Worm (Caenorhabditis elegans) whole organism, L2 larva: ENCODE measurements around the gene gpa-18.

Source experiments
- C34F6.9 ChIP-seq: fragments of 150-350 bp; optimal IDR thresholded peaks from 2 replicates; lab custom pipeline; 2014; ENCODE audit warnings: missing biosample characterization, missing genetic modification characterization
- R02D3.7 ChIP-seq: fragments of 150-350 bp; optimal IDR thresholded peaks from 2 replicates; lab custom pipeline; 2014; ENCODE audit warnings: missing biosample characterization, missing genetic modification characterization
- Y55F3AM.14 ChIP-seq: fragments of 200-800 bp; sonication (Bioruptor generic); optimal IDR thresholded peaks from 2 replicates; lab custom pipeline; 2018; ENCODE audit warnings: mild to moderate bottlenecking, missing genetic modification characterization, missing compliant biosample characterization
- alr-1 ChIP-seq: fragments of 150-350 bp; optimal IDR thresholded peaks from 2 replicates; lab custom pipeline; 2014; ENCODE audit warnings: missing biosample characterization, missing genetic modification characterization
- aly-2 ChIP-seq: fragments of 150-350 bp; optimal IDR thresholded peaks from 2 replicates; lab custom pipeline; 2014; ENCODE audit warnings: missing biosample characterization, missing genetic modification characterization
- ama-1 ChIP-seq: fragments of 150-350 bp; optimal IDR thresholded peaks from 2 replicates; lab custom pipeline; 2018; ENCODE audit warnings: inconsistent platforms
- blmp-1 ChIP-seq: sonication (generic microtip); optimal IDR thresholded peaks from 2 replicates; lab custom pipeline; 2017; ENCODE audit warnings: missing genetic modification characterization, mild to moderate bottlenecking, missing compliant biosample characterization, antibody characterized with exemption, moderate library complexity; ENCODE audit not compliant: insufficient read depth
- ceh-16 ChIP-seq: fragments of 150-350 bp; optimal IDR thresholded peaks from 2 replicates; lab custom pipeline; 2014; ENCODE audit warnings: missing biosample characterization, missing genetic modification characterization
- ceh-82 ChIP-seq: fragments of 150-350 bp; optimal IDR thresholded peaks from 2 replicates; lab custom pipeline; 2014; ENCODE audit warnings: missing biosample characterization, missing genetic modification characterization
- crh-2 ChIP-seq: sonication (generic microtip); optimal IDR thresholded peaks from 2 replicates; lab custom pipeline; 2017; ENCODE audit warnings: missing biosample characterization, missing genetic modification characterization
- fos-1 ChIP-seq: fragments of 150-350 bp; optimal IDR thresholded peaks from 2 replicates; lab custom pipeline; 2014; ENCODE audit warnings: missing biosample characterization, missing genetic modification characterization
- gmeb-1 ChIP-seq: fragments of 150-350 bp; optimal IDR thresholded peaks from 2 replicates; lab custom pipeline; 2014; ENCODE audit warnings: missing biosample characterization, missing genetic modification characterization
- lin-11 ChIP-seq: fragments of 150-350 bp; sonication (generic microtip); optimal IDR thresholded peaks from 2 replicates; lab custom pipeline; 2014; ENCODE audit warnings: missing biosample characterization, missing genetic modification characterization, inconsistent platforms, mixed read lengths
- lin-13 ChIP-seq: fragments of 150-350 bp; optimal IDR thresholded peaks from 2 replicates; lab custom pipeline; 2014; ENCODE audit warnings: missing biosample characterization, missing genetic modification reagents, missing genetic modification characterization
- lsy-2 ChIP-seq, 2 experiments: fragments of 150-350 bp in 1 of 2; sonication (generic microtip) in 1 of 2; optimal IDR thresholded peaks; 2 replicates each; lab custom pipeline; 2014 to 2017; ENCODE audit warnings: missing biosample characterization in 2 of 2, missing genetic modification characterization in 2 of 2
- mdl-1 ChIP-seq, 2 experiments: fragments of 150-350 bp in 1 of 2; sonication (generic microtip) in 1 of 2; optimal IDR thresholded peaks; 2 replicates each; lab custom pipeline; 2017; ENCODE audit warnings: missing biosample characterization in 2 of 2, missing genetic modification characterization in 2 of 2
- nhr-10 ChIP-seq: sonication (generic microtip); optimal IDR thresholded peaks from 2 replicates; lab custom pipeline; 2017; ENCODE audit warnings: missing biosample characterization, missing genetic modification characterization
- nhr-11 ChIP-seq: fragments of 150-350 bp; optimal IDR thresholded peaks from 2 replicates; lab custom pipeline; 2014; ENCODE audit warnings: missing biosample characterization, missing genetic modification characterization
- nhr-21 ChIP-seq: fragments of 150-350 bp; optimal IDR thresholded peaks from 2 replicates; lab custom pipeline; 2014; ENCODE audit warnings: missing biosample characterization, missing genetic modification characterization
- nhr-23 ChIP-seq: fragments of 150-350 bp; optimal IDR thresholded peaks from 2 replicates; lab custom pipeline; 2014; ENCODE audit warnings: missing biosample characterization, missing genetic modification reagents, missing genetic modification characterization
- nhr-237 ChIP-seq: fragments of 150-350 bp; optimal IDR thresholded peaks from 2 replicates; lab custom pipeline; 2014; ENCODE audit warnings: missing biosample characterization, missing genetic modification characterization
- nhr-77 ChIP-seq: fragments of 150-350 bp; optimal IDR thresholded peaks from 2 replicates; lab custom pipeline; 2014; ENCODE audit warnings: missing biosample characterization, missing genetic modification characterization
- peb-1 ChIP-seq: fragments of 150-350 bp; optimal IDR thresholded peaks from 2 replicates; lab custom pipeline; 2014; ENCODE audit warnings: missing biosample characterization, missing genetic modification characterization
- sem-4 ChIP-seq: fragments of 150-350 bp; optimal IDR thresholded peaks from 2 replicates; lab custom pipeline; 2014; ENCODE audit warnings: missing biosample characterization, missing genetic modification reagents, missing genetic modification characterization
- sma-3 ChIP-seq: sonication (generic microtip); optimal IDR thresholded peaks from 2 replicates; lab custom pipeline; 2016; ENCODE audit warnings: missing genetic modification reagents, missing genetic modification characterization, missing compliant biosample characterization
- sma-9 ChIP-seq, 2 experiments: fragments of 150-350 bp in 1 of 2; sonication (generic microtip) in 1 of 2; optimal IDR thresholded peaks; 2 replicates each; lab custom pipeline; 2014 to 2016; ENCODE audit warnings: missing genetic modification characterization in 2 of 2, mild to moderate bottlenecking in 1 of 2, missing biosample characterization in 1 of 2, missing compliant biosample characterization in 1 of 2, missing genetic modification reagents in 1 of 2, moderate library complexity in 1 of 2
- snpc-4 ChIP-seq: fragments of 150-350 bp; optimal IDR thresholded peaks from 2 replicates; lab custom pipeline; 2014; ENCODE audit warnings: missing biosample characterization, missing genetic modification characterization
- unc-55 ChIP-seq: fragments of 150-350 bp; sonication (generic microtip); optimal IDR thresholded peaks from 3 replicates; lab custom pipeline; 2014; ENCODE audit warnings: missing biosample characterization, missing genetic modification reagents, missing genetic modification characterization
- unc-62 ChIP-seq: fragments of 150-350 bp; optimal IDR thresholded peaks from 2 replicates; lab custom pipeline; 2014; ENCODE audit warnings: missing biosample characterization, missing genetic modification reagents, missing genetic modification characterization
- zag-1 ChIP-seq: fragments of 150-350 bp; optimal IDR thresholded peaks from 2 replicates; lab custom pipeline; 2014; ENCODE audit warnings: missing biosample characterization, missing genetic modification characterization
- ztf-1 ChIP-seq: fragments of 200-800 bp; sonication (Bioruptor generic); conservative IDR thresholded peaks from 2 replicates; pipeline ENCODE4 v1.3.6; 2022; ENCODE audit warnings: missing genetic modification characterization, missing compliant biosample characterization
- ztf-11 ChIP-seq: sonication (generic microtip); optimal IDR thresholded peaks from 2 replicates; lab custom pipeline; 2017; ENCODE audit warnings: missing biosample characterization, missing genetic modification characterization

gpa-18 gene

DNA sequence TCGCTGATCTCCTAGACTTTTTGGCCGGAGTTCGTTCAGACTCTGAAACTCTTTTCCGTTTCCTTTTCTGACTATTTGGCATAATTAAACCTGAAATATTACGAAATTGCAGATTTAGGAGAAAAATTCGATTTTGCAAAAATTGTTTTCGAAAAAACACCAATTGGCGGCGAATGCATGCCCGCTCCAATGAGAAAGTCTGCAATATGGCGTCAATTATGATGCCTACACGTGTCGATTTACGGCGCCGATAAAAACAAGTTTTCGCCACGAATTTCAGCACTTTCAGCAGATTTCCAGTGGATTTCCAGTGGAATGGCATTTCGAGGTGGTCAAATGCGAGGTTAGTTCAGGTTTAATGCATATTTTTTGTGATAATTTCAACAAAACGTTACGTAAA, 14.0 kb upstream of the gpa-18 start, which contains the start of the genes Y59E9AL.36 and nbet-1 (continued):
- TF ChIP-seq sma-9 (GFP tag; optimal IDR thresholded peaks at IDR 0.05; lab: Kevin White, UChicago), result peak; percentile 52
- TF ChIP-seq sma-9 (tag; optimal IDR thresholded peaks at IDR 0.05; lab: Kevin White, UChicago), result no peak
- peak; percentile 54 for TF ChIP-seq lin-13
- TF ChIP-seq ceh-16 (tag; lab: Kevin White, UChicago), result no peak
- peak; percentile 73 for TF ChIP-seq sma-3 (GFP tag; lab: Kevin White, UChicago)
- TF ChIP-seq nhr-10 (tag; lab: Kevin White, UChicago), result no peak
- TF ChIP-seq ztf-1 (GFP tag; lab: Robert Waterston, UW), result no peak

DNA sequence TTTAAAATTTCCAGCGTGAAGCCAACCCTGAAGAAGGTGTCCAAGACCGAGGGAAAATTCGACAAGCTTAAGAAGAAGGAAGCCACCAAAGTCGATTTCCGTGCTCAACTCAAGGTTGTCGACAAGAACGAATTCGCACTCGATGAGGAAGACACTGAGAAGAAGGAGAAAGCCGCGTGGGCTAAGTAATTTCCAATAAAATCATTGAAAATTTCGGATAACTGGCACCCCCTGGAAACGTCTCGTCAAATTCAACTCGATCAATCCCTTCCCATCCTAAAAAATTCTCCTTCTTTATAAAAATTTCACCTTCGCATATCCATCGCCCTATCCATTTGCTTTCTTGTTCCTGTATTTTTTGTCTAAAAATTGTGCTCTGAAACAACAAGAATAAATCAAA, 11.3 kb upstream of the gpa-18 start:
- no peak for TF ChIP-seq crh-2 (tag; lab: Kevin White, UChicago)
- no peak for TF ChIP-seq Y55F3AM.14 (GFP tag; lab: Kevin White, UChicago)
- no peak for TF ChIP-seq ama-1 (lab: Kevin White, UChicago)
- no peak for TF ChIP-seq nhr-77 (tag; lab: Kevin White, UChicago)
- TF ChIP-seq gmeb-1 (tag; lab: Kevin White, UChicago), result no peak
- TF ChIP-seq C34F6.9 (tag; lab: Kevin White, UChicago), result no peak
- TF ChIP-seq nhr-237 (tag; lab: Kevin White, UChicago), result no peak
- TF ChIP-seq lsy-2 (tag; optimal IDR thresholded peaks at IDR 0.05; lab: Kevin White, UChicago), result no peak
- no peak for TF ChIP-seq zag-1 (tag; lab: Kevin White, UChicago)
- no peak for TF ChIP-seq ceh-82 (tag; lab: Kevin White, UChicago)

DNA sequence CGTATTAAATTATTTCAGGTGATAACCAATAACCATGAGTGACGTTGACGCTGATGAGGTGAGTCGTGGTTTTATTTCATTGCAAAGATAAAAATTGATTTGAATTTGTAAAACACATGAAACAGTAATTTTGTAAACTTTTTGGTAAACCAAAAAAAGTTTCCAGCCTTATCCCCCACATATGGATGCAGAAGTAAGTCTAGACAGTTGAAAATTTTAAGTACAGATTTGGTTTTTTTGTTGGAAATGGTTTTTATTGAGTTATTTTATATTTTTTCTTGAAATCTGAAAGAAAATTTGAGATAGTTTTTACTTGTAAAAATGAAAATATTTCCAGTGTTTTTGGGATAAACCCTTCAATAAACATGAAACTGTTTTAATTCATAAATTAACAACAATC, 9.1 kb upstream of the gpa-18 start, which contains the start of gene tni-4:
TSS of gene tni-4 (plus strand) at position 19 of the 400 bp plus-strand sequence.
- no peak for TF ChIP-seq unc-62 (GFP tag; lab: Kevin White, UChicago)

DNA sequence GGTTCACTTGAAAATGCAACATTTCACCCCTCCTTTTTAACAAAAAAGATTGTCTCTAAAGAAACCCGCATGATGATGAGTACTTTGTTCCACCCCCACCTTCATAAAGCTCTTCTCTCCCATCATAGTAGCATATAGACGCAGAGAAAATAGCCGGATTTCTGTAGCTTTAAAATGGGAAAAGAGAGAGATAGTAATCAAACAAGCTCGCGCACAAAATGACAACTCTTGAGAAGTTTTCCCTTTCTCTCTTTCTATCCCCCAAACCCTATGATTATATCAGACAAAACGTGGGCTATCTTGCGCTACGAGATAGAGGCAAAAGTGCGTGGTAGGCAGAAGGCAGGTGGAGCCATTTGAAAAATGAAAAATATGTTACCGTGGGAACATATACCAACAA, 7.1 kb upstream of the gpa-18 start:
- TF ChIP-seq sem-4 (tag; lab: Kevin White, UChicago) (no peak), lin-11 (tag; lab: Kevin White, UChicago) (no peak), ztf-1 (GFP tag; lab: Robert Waterston, UW) (no peak), unc-55 (GFP tag; lab: Kevin White, UChicago) (no peak), R02D3.7 (tag; lab: Kevin White, UChicago) (no peak), mdl-1 (tag; optimal IDR thresholded peaks at IDR 0.05; lab: Kevin White, UChicago) (no peak), nhr-11 (tag; lab: Kevin White, UChicago) (no peak), alr-1 (tag; lab: Kevin White, UChicago) (no peak), snpc-4 (tag; lab: Kevin White, UChicago) (no peak), aly-2 (tag; lab: Kevin White, UChicago) (no peak), ceh-16 (tag; lab: Kevin White, UChicago) (no peak), peb-1 (tag; lab: Kevin White, UChicago) (no peak), blmp-1 (tag; lab: Kevin White, UChicago) (no peak), ama-1 (lab: Kevin White, UChicago) (no peak), nhr-23 (no peak), nhr-77 (tag; lab: Kevin White, UChicago) (no peak)

DNA sequence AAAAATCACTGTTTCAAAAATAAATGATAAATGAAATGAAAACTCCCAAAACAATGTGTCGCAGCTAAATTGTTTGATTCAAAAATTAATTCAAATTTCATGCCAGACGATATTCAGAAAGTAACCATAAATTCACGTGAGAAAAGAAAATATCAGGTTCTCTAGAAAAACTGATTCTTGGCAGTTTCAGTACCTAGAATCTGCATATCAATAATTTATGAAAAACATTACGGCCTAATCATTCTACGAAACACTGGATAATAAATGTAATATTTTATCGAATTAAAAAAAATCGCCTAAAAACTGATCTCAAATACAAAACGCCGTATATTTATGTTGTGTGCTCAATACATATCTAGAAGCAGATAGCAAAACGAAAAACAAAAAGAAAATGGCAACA, 5.4 kb upstream of the gpa-18 start:
- TF ChIP-seq lsy-2 (tag; optimal IDR thresholded peaks at IDR 0.05; lab: Kevin White, UChicago) (peak in 1 of 2 experiments; percentile 18), Y55F3AM.14 (GFP tag; lab: Kevin White, UChicago) (no peak), ztf-11 (tag; lab: Kevin White, UChicago) (no peak), fos-1 (tag; lab: Kevin White, UChicago) (no peak), crh-2 (tag; lab: Kevin White, UChicago) (no peak), C34F6.9 (tag; lab: Kevin White, UChicago) (no peak), nhr-21 (tag; lab: Kevin White, UChicago) (peak; percentile 32)
- TF ChIP-seq, all 48 proteins: peak for 2
